Fruit fly (Drosophila melanogaster) whole organism, embryonic: Measurements from ENCODE around the gene Pdcd4.

Experiments
- Bdp1 ChIP-seq: fragments of 200-800 bp; sonication (Bioruptor generic); optimal IDR thresholded peaks from 3 replicates; lab custom pipeline; 2016; ENCODE audit warnings: missing biosample characterization, missing genetic modification characterization
- CG10321 ChIP-seq: fragments of 200-800 bp; sonication (Bioruptor generic); IDR thresholded peaks from 2 replicates; pipeline ENCODE4 v1.3.6; 2022; ENCODE audit warnings: missing biosample characterization, missing genetic modification characterization
- CG10979 ChIP-seq: fragments of 200-800 bp; sonication (Bioruptor generic); optimal IDR thresholded peaks from 2 replicates; lab custom pipeline; 2018; ENCODE audit warnings: missing biosample characterization, mild to moderate bottlenecking, missing genetic modification characterization, moderate library complexity
- CG11696 ChIP-seq: fragments of 200-800 bp; sonication (Bioruptor generic); IDR thresholded peaks from 2 replicates; pipeline ENCODE4 v1.3.6; 2022; ENCODE audit warnings: missing biosample characterization, missing genetic modification characterization
- CG13287 ChIP-seq: fragments of 200-800 bp; sonication (Bioruptor generic); IDR thresholded peaks from 2 replicates; pipeline ENCODE4 v1.3.6; 2022; ENCODE audit warnings: missing biosample characterization, missing genetic modification characterization; ENCODE audit not compliant: partially characterized antibody
- CG15073 ChIP-seq: fragments of 200-800 bp; sonication (Bioruptor generic); optimal IDR thresholded peaks from 2 replicates; lab custom pipeline; 2016; ENCODE audit warnings: missing biosample characterization, missing genetic modification characterization
- CG15269 ChIP-seq: fragments of 200-800 bp; sonication (Bioruptor generic); optimal IDR thresholded peaks from 2 replicates; lab custom pipeline; 2018; ENCODE audit warnings: missing biosample characterization, mild to moderate bottlenecking, missing genetic modification characterization, moderate library complexity
- CG15514 ChIP-seq: fragments of 200-800 bp; sonication (Bioruptor generic); optimal IDR thresholded peaks from 3 replicates; lab custom pipeline; 2017; ENCODE audit warnings: missing biosample characterization, missing genetic modification characterization, mild to moderate bottlenecking, moderate library complexity, missing genetic modification reagents
- CG2120 ChIP-seq: fragments of 200-800 bp; sonication (Bioruptor generic); optimal IDR thresholded peaks from 3 replicates; lab custom pipeline; 2016; ENCODE audit warnings: missing biosample characterization, missing genetic modification characterization
- CG32532 ChIP-seq: fragments of 200-800 bp; sonication (Bioruptor generic); IDR thresholded peaks from 2 replicates; pipeline ENCODE4 v1.3.6; 2022; ENCODE audit warnings: missing biosample characterization, missing genetic modification characterization
- CG34422 ChIP-seq: fragments of 200-800 bp; sonication (Bioruptor generic); IDR thresholded peaks from 3 replicates; pipeline ENCODE4 v1.3.6; 2022; ENCODE audit warnings: missing biosample characterization, missing genetic modification characterization
- CG4360 ChIP-seq: fragments of 200-800 bp; sonication (Bioruptor generic); IDR thresholded peaks from 2 replicates; pipeline ENCODE4 v1.3.6; 2022; ENCODE audit warnings: missing biosample characterization, missing genetic modification characterization
- CG6765 ChIP-seq: fragments of 200-800 bp; sonication (Bioruptor generic); optimal IDR thresholded peaks from 3 replicates; lab custom pipeline; 2017; ENCODE audit warnings: missing biosample characterization, mild to moderate bottlenecking, missing genetic modification characterization
- CHES-1-like ChIP-seq: fragments of 200-800 bp; sonication (Bioruptor generic); optimal IDR thresholded peaks from 2 replicates; lab custom pipeline; 2016; ENCODE audit warnings: missing biosample characterization, missing genetic modification characterization
- CoRest ChIP-seq: fragments of 200-800 bp; sonication (Bioruptor generic); optimal IDR thresholded peaks from 3 replicates; lab custom pipeline; 2018; ENCODE audit warnings: missing biosample characterization, mild to moderate bottlenecking, missing genetic modification characterization, moderate library complexity
- D ChIP-seq, 2 experiments: fragments of 200-800 bp in 1 of 2; fragments of >200 bp in 1 of 2; sonication (Bioruptor generic) in 1 of 2; optimal IDR thresholded peaks; 2 replicates in 1 of 2; 3 replicates in 1 of 2; lab custom pipeline; 2017; ENCODE audit warnings: mild to moderate bottlenecking in 1 of 2, missing biosample characterization in 1 of 2, missing genetic modification characterization in 1 of 2, missing genetic modification reagents in 1 of 2
- Dref ChIP-seq: fragments of 200-800 bp; sonication (Bioruptor generic); IDR thresholded peaks from 2 replicates; pipeline ENCODE4 v1.3.6; 2022; ENCODE audit warnings: missing biosample characterization, missing genetic modification characterization
- Drgx ChIP-seq: fragments of 200-800 bp; sonication (Bioruptor generic); IDR thresholded peaks from 2 replicates; pipeline ENCODE4 v1.3.6; 2022; ENCODE audit warnings: missing biosample characterization, missing genetic modification characterization
- Hsf ChIP-seq: fragments of 200-800 bp; sonication (Bioruptor generic); optimal IDR thresholded peaks from 3 replicates; lab custom pipeline; 2016; ENCODE audit warnings: missing biosample characterization, missing genetic modification characterization
- Kr ChIP-seq: fragments of 200-800 bp; sonication (Bioruptor generic); optimal IDR thresholded peaks from 2 replicates; lab custom pipeline; 2017; ENCODE audit warnings: missing biosample characterization, mild to moderate bottlenecking, missing genetic modification characterization
- Meics ChIP-seq: fragments of 200-800 bp; sonication (Bioruptor generic); optimal IDR thresholded peaks from 2 replicates; lab custom pipeline; 2017; ENCODE audit warnings: missing biosample characterization, mild to moderate bottlenecking, missing genetic modification characterization
- Optix ChIP-seq: fragments of 200-800 bp; sonication (Bioruptor generic); IDR thresholded peaks from 3 replicates; pipeline ENCODE4 v1.3.6; 2022; ENCODE audit warnings: missing biosample characterization, missing genetic modification characterization
- Rfx ChIP-seq: fragments of 200-800 bp; sonication (Bioruptor generic); IDR thresholded peaks from 2 replicates; pipeline ENCODE4 v1.3.6; 2022; ENCODE audit warnings: missing biosample characterization, missing genetic modification characterization
- Scr ChIP-seq: fragments of 200-800 bp; sonication (Bioruptor generic); IDR thresholded peaks from 2 replicates; pipeline ENCODE4 v1.3.6; 2022; ENCODE audit warnings: missing biosample characterization, missing genetic modification characterization; ENCODE audit not compliant: partially characterized antibody
- Side ChIP-seq: fragments of 200-800 bp; sonication (Bioruptor generic); optimal IDR thresholded peaks from 2 replicates; lab custom pipeline; 2016; ENCODE audit warnings: missing biosample characterization, missing genetic modification characterization
- Trl ChIP-seq, 3 experiments: fragments of >200 bp in 2 of 3; fragments of 200-800 bp in 1 of 3; sonication (Bioruptor generic) in 1 of 3; optimal IDR thresholded peaks; 2 replicates in 1 of 3; 3 replicates in 2 of 3; lab custom pipeline; 2016 to 2017; ENCODE audit warnings: missing biosample characterization in 1 of 3, missing genetic modification characterization in 1 of 3
- Xbp1 ChIP-seq: fragments of 200-800 bp; sonication (Bioruptor generic); optimal IDR thresholded peaks from 3 replicates; lab custom pipeline; 2016; ENCODE audit warnings: missing biosample characterization, mild to moderate bottlenecking, missing genetic modification characterization
- bsh ChIP-seq, 2 experiments: fragments of 200-800 bp; sonication (Bioruptor generic); optimal IDR thresholded peaks; 2 replicates each; lab custom pipeline; 2017 to 2018; ENCODE audit warnings: mild to moderate bottlenecking in 2 of 2, missing biosample characterization in 2 of 2, missing genetic modification characterization in 2 of 2, moderate library complexity in 1 of 2
- corto ChIP-seq: fragments of 200-800 bp; sonication (Bioruptor generic); optimal IDR thresholded peaks from 2 replicates; lab custom pipeline; 2016; ENCODE audit warnings: missing biosample characterization, mild to moderate bottlenecking, missing genetic modification characterization, moderate library complexity
- da ChIP-seq: fragments of 200-800 bp; sonication (Bioruptor generic); optimal IDR thresholded peaks from 2 replicates; lab custom pipeline; 2016; ENCODE audit warnings: missing biosample characterization, missing genetic modification characterization
- danr ChIP-seq: fragments of 200-800 bp; sonication (Bioruptor generic); IDR thresholded peaks from 2 replicates; pipeline ENCODE4 v1.3.6; 2022; ENCODE audit warnings: missing biosample characterization, missing genetic modification characterization
- disco-r ChIP-seq: fragments of 200-800 bp; sonication (Bioruptor generic); optimal IDR thresholded peaks from 2 replicates; lab custom pipeline; 2016; ENCODE audit warnings: missing biosample characterization, missing genetic modification characterization
- dysf ChIP-seq: fragments of 200-800 bp; sonication (Bioruptor generic); IDR thresholded peaks from 3 replicates; pipeline ENCODE4 v1.3.6; 2022; ENCODE audit warnings: missing biosample characterization, missing genetic modification characterization
- fd102C ChIP-seq: fragments of 200-800 bp; sonication (Bioruptor generic); optimal IDR thresholded peaks from 2 replicates; lab custom pipeline; 2018; ENCODE audit warnings: missing biosample characterization, mild to moderate bottlenecking, missing genetic modification characterization, moderate library complexity
- fd96Cb ChIP-seq: fragments of 200-800 bp; sonication (Bioruptor generic); optimal IDR thresholded peaks from 2 replicates; lab custom pipeline; 2018; ENCODE audit warnings: missing biosample characterization, mild to moderate bottlenecking, missing genetic modification characterization, moderate library complexity
- gfzf ChIP-seq: fragments of 200-800 bp; sonication (Bioruptor generic); optimal IDR thresholded peaks from 2 replicates; lab custom pipeline; 2016; ENCODE audit warnings: missing biosample characterization, mild to moderate bottlenecking, missing genetic modification characterization, moderate library complexity
- insv ChIP-seq, 2 experiments: fragments of 200-800 bp; sonication (Bioruptor generic); optimal IDR thresholded peaks; 3 replicates each; lab custom pipeline; 2016 to 2018; ENCODE audit warnings: missing biosample characterization in 2 of 2, missing genetic modification characterization in 2 of 2
- jigr1 ChIP-seq: fragments of 200-800 bp; sonication (Bioruptor generic); IDR thresholded peaks from 3 replicates; pipeline ENCODE4 v1.3.6; 2022; ENCODE audit warnings: missing biosample characterization, missing genetic modification characterization
- nom ChIP-seq: fragments of 200-800 bp; sonication (Bioruptor generic); optimal IDR thresholded peaks from 2 replicates; lab custom pipeline; 2017; ENCODE audit warnings: missing biosample characterization, missing genetic modification characterization, mild to moderate bottlenecking, moderate library complexity, missing genetic modification reagents
- pan ChIP-seq, 4 experiments: fragments of >200 bp in 3 of 4; fragments of 200-800 bp in 1 of 4; sonication (Bioruptor generic) in 1 of 4; optimal IDR thresholded peaks in 3 of 4; IDR thresholded peaks in 1 of 4; 2 replicates each; pipeline versions ENCODE4 v1.3.6 to Lab custom; 2017 to 2022; ENCODE audit warnings: missing biosample characterization in 2 of 4, missing genetic modification characterization in 2 of 4, mixed read lengths in 1 of 4
- pho ChIP-seq: fragments of 200-800 bp; sonication (Bioruptor generic); optimal IDR thresholded peaks from 2 replicates; lab custom pipeline; 2016; ENCODE audit warnings: missing biosample characterization, missing genetic modification characterization
- psq ChIP-seq: fragments of 200-800 bp; sonication (Bioruptor generic); optimal IDR thresholded peaks from 2 replicates; lab custom pipeline; 2017; ENCODE audit warnings: missing biosample characterization, missing genetic modification characterization
- rib ChIP-seq: fragments of 200-800 bp; sonication (Bioruptor generic); IDR thresholded peaks from 2 replicates; pipeline ENCODE4 v1.3.6; 2022; ENCODE audit warnings: missing biosample characterization, missing genetic modification characterization
- run ChIP-seq: fragments of 200-800 bp; sonication (Bioruptor generic); optimal IDR thresholded peaks from 3 replicates; lab custom pipeline; 2018; ENCODE audit warnings: missing biosample characterization, mild to moderate bottlenecking, missing genetic modification characterization
- sim ChIP-seq: fragments of 200-800 bp; sonication (Bioruptor generic); IDR thresholded peaks from 2 replicates; pipeline ENCODE4 v1.3.6; 2022; ENCODE audit warnings: missing biosample characterization, missing genetic modification characterization
- slbo ChIP-seq: fragments of 200-800 bp; sonication (Bioruptor generic); IDR thresholded peaks from 2 replicates; pipeline ENCODE4 v1.3.6; 2022; ENCODE audit warnings: missing biosample characterization, missing genetic modification characterization
- sqz ChIP-seq: fragments of 200-800 bp; sonication (Bioruptor generic); optimal IDR thresholded peaks from 3 replicates; lab custom pipeline; 2018; ENCODE audit warnings: missing biosample characterization, mild to moderate bottlenecking, missing genetic modification characterization
- tup ChIP-seq: fragments of 200-800 bp; sonication (Bioruptor generic); optimal IDR thresholded peaks from 2 replicates; lab custom pipeline; 2016; ENCODE audit warnings: missing biosample characterization, mild to moderate bottlenecking, missing genetic modification characterization, moderate library complexity

Gene Pdcd4

DNA sequence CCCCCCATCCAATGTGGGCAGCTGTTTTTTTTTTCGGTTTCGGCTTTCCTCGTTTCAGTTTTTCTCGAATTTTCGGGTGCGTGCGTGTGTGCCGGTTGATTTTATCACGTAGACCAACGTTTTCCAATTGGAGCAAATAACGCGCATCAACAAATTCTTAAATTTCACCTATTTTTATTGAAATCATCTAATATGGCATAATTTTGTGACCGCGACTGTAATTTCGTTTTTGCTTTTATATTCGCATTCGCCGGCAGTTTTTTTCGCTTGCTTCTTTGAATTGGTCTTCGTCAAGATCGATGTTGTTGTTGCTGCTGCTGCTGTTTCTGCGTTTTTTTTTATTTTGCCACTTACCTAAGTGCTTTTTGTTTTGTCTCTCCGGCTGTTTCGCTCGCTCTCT is 730 bp downstream of the Pdcd4 start:
- TF ChIP-seq Side (GFP tag; lab: Kevin White, UChicago) (no peak), fd102C (GFP tag; lab: Kevin White, UChicago) (no peak), Trl (optimal IDR thresholded peaks at IDR 0.05; lab: Kevin White, UChicago) (peak in 1 of 2 experiments; percentile 9), Trl (GFP tag; optimal IDR thresholded peaks at IDR 0.05; lab: Kevin White, UChicago) (no peak), fd96Cb (no peak), CG2120 (peak; percentile 5), nom (peak; percentile 68), CG10979 (no peak), disco-r (GFP tag; lab: Kevin White, UChicago) (no peak), CG34422 (GFP tag; lab: Robert Waterston, UW) (peak; percentile 51; the same call in 1 of the 3 replicates), gfzf (no peak), pho (GFP tag; lab: Kevin White, UChicago) (no peak), CG32532 (GFP tag; lab: Robert Waterston, UW) (peak; percentile 29; the same call in 1 of the 2 replicates), danr (no peak), Optix (GFP tag; lab: Robert Waterston, UW) (no peak), tup (GFP tag; lab: Kevin White, UChicago) (no peak), CG13287 (GFP tag; lab: Robert Waterston, UW) (no peak), Kr (GFP tag; lab: Kevin White, UChicago) (no peak), sim (no peak), Rfx (GFP tag; lab: Robert Waterston, UW) (peak; percentile 28; the same call in 1 of the 2 replicates), Drgx (GFP tag; lab: Robert Waterston, UW) (peak; percentile 60), CG15514 (GFP tag; lab: Kevin White, UChicago) (peak; percentile 20), Bdp1 (GFP tag; lab: Kevin White, UChicago) (no peak), insv (GFP tag; optimal IDR thresholded peaks at IDR 0.05; lab: Kevin White, UChicago) (peak in 1 of 2 experiments; percentile 69), CHES-1-like (GFP tag; lab: Kevin White, UChicago) (no peak), sqz (GFP tag; lab: Kevin White, UChicago) (peak; percentile 63), slbo (GFP tag; lab: Robert Waterston, UW) (0 out of 2 replicates have a peak, but pooled peaks have one; percentile 9), CG15073 (GFP tag; lab: Kevin White, UChicago) (peak; percentile 64), run (tag; lab: Kevin White, UChicago) (no peak), dysf (GFP tag; lab: Robert Waterston, UW) (peak; percentile 8; the same call in 1 of the 3 replicates), CG11696 (peak; percentile 77), da (GFP tag; lab: Kevin White, UChicago) (no peak), Hsf (GFP tag; lab: Kevin White, UChicago) (peak; percentile 9), corto (GFP tag; lab: Kevin White, UChicago) (peak; percentile 19), bsh (GFP tag; optimal IDR thresholded peaks at IDR 0.05; lab: Kevin White, UChicago) (peak in 1 of 2 experiments; percentile 92), jigr1 (GFP tag; lab: Robert Waterston, UW) (no peak), Meics (peak; percentile 12), Dref (GFP tag; lab: Robert Waterston, UW) (no peak), CG10321 (GFP tag; lab: Robert Waterston, UW) (no peak), Scr (GFP tag; lab: Robert Waterston, UW) (no peak), pan (optimal IDR thresholded peaks at IDR 0.05; lab: Kevin White, UChicago) (no peak), pan (GFP tag; optimal IDR thresholded peaks at IDR 0.05 in 1 of 2, IDR thresholded peaks at IDR 0.05 in 1 of 2) (no peak), psq (peak; percentile 50), Xbp1 (GFP tag; lab: Kevin White, UChicago) (no peak), rib (GFP tag; lab: Robert Waterston, UW) (0 out of 2 replicates have a peak, but pooled peaks have one; percentile 28), D (optimal IDR thresholded peaks at IDR 0.05; lab: Kevin White, UChicago) (no peak), D (GFP tag; optimal IDR thresholded peaks at IDR 0.05; lab: Kevin White, UChicago) (no peak), CG4360 (GFP tag; lab: Robert Waterston, UW) (peak; percentile 61), CoRest (tag; lab: Kevin White, UChicago) (no peak), CG6765 (GFP tag; lab: Kevin White, UChicago) (peak; percentile 40), CG15269 (tag; lab: Kevin White, UChicago) (peak; percentile 21)
